Fruit fly (Drosophila melanogaster) whole organism, prepupa: Measurements from ENCODE around the gene CG45064.

Experiments
- Blimp-1 ChIP-seq: fragments of 200-800 bp; sonication (Bioruptor generic); optimal IDR thresholded peaks from 3 replicates; lab custom pipeline; 2017; ENCODE audit warnings: missing biosample characterization, missing genetic modification characterization, mild to moderate bottlenecking, moderate library complexity, missing genetic modification reagents
- CG10631 ChIP-seq: fragments of 200-800 bp; sonication (Bioruptor generic); optimal IDR thresholded peaks from 2 replicates; lab custom pipeline; 2016; ENCODE audit warnings: missing biosample characterization, missing genetic modification characterization
- CG10669 ChIP-seq: fragments of 200-800 bp; sonication (Bioruptor generic); optimal IDR thresholded peaks from 3 replicates; lab custom pipeline; 2018; ENCODE audit warnings: missing biosample characterization, mild to moderate bottlenecking, missing genetic modification characterization, moderate library complexity
- CG11294 ChIP-seq: fragments of 200-800 bp; sonication (Bioruptor generic); IDR thresholded peaks from 2 replicates; pipeline ENCODE4 v1.3.6; 2022; ENCODE audit warnings: missing biosample characterization, missing genetic modification characterization
- CG11902 ChIP-seq: fragments of 200-800 bp; sonication (Bioruptor generic); optimal IDR thresholded peaks from 3 replicates; lab custom pipeline; 2016; ENCODE audit warnings: missing biosample characterization, missing genetic modification characterization
- CG15336 ChIP-seq: fragments of 200-800 bp; sonication (Bioruptor generic); IDR thresholded peaks from 2 replicates; pipeline ENCODE4 v1.3.6; 2022; ENCODE audit warnings: missing biosample characterization, missing genetic modification characterization
- CG1621 ChIP-seq: fragments of 200-800 bp; sonication (Bioruptor generic); optimal IDR thresholded peaks from 3 replicates; lab custom pipeline; 2018; ENCODE audit warnings: missing biosample characterization, mild to moderate bottlenecking, missing genetic modification characterization
- CG3032 ChIP-seq: fragments of 200-800 bp; optimal IDR thresholded peaks from 2 replicates; lab custom pipeline; 2019; ENCODE audit warnings: missing biosample characterization, mild to moderate bottlenecking, missing genetic modification characterization, moderate library complexity
- CG31627 ChIP-seq: fragments of 200-800 bp; sonication (Bioruptor generic); optimal IDR thresholded peaks from 3 replicates; lab custom pipeline; 2016; ENCODE audit warnings: missing biosample characterization, missing genetic modification characterization
- CG32006 ChIP-seq: fragments of 200-800 bp; sonication (Bioruptor generic); optimal IDR thresholded peaks from 3 replicates; lab custom pipeline; 2017; ENCODE audit warnings: missing biosample characterization, mild to moderate bottlenecking, missing genetic modification characterization
- CG34406 ChIP-seq: fragments of 200-800 bp; sonication (Bioruptor generic); optimal IDR thresholded peaks from 3 replicates; lab custom pipeline; 2016; ENCODE audit warnings: missing biosample characterization, missing genetic modification characterization
- CG3919 ChIP-seq: fragments of 200-800 bp; sonication (Bioruptor generic); optimal IDR thresholded peaks from 3 replicates; lab custom pipeline; 2016; ENCODE audit warnings: missing biosample characterization, missing genetic modification characterization
- CG4318 ChIP-seq: fragments of 200-800 bp; sonication (Bioruptor generic); optimal IDR thresholded peaks from 3 replicates; lab custom pipeline; 2017; ENCODE audit warnings: missing biosample characterization, mild to moderate bottlenecking, missing genetic modification characterization
- CG6163 ChIP-seq: fragments of 200-800 bp; sonication (Bioruptor generic); IDR thresholded peaks from 3 replicates; pipeline ENCODE4 v1.3.6; 2022; ENCODE audit warnings: missing biosample characterization, missing genetic modification characterization
- CG6276 ChIP-seq: fragments of 200-800 bp; sonication (Bioruptor generic); optimal IDR thresholded peaks from 2 replicates; lab custom pipeline; 2017; ENCODE audit warnings: missing biosample characterization, mild to moderate bottlenecking, missing genetic modification characterization
- CG6792 ChIP-seq: fragments of 200-800 bp; sonication (Bioruptor generic); optimal IDR thresholded peaks from 3 replicates; lab custom pipeline; 2016; ENCODE audit warnings: missing biosample characterization, missing genetic modification characterization
- CG6808 ChIP-seq: fragments of 200-800 bp; sonication (Bioruptor generic); optimal IDR thresholded peaks from 3 replicates; lab custom pipeline; 2017; ENCODE audit warnings: missing biosample characterization, missing genetic modification characterization, mild to moderate bottlenecking, moderate library complexity, missing genetic modification reagents
- CG7368 ChIP-seq: fragments of 200-800 bp; sonication (Bioruptor generic); optimal IDR thresholded peaks from 3 replicates; lab custom pipeline; 2016; ENCODE audit warnings: missing biosample characterization, missing genetic modification characterization
- CG8119 ChIP-seq: fragments of 200-800 bp; sonication (Bioruptor generic); IDR thresholded peaks from 3 replicates; pipeline ENCODE4 v1.3.6; 2022; ENCODE audit warnings: missing biosample characterization, missing genetic modification characterization
- CG8632 ChIP-seq: fragments of 200-800 bp; sonication (Bioruptor generic); optimal IDR thresholded peaks from 3 replicates; lab custom pipeline; 2016; ENCODE audit warnings: missing biosample characterization, missing genetic modification characterization
- CG9139 ChIP-seq: fragments of 200-800 bp; sonication (Bioruptor generic); optimal IDR thresholded peaks from 3 replicates; lab custom pipeline; 2017; ENCODE audit warnings: missing biosample characterization, mild to moderate bottlenecking, missing genetic modification characterization
- Eip93F ChIP-seq: fragments of 200-800 bp; sonication (Bioruptor generic); optimal IDR thresholded peaks from 2 replicates; lab custom pipeline; 2016; ENCODE audit warnings: missing biosample characterization, mild to moderate bottlenecking, missing genetic modification characterization
- Hr38 ChIP-seq: sonication (Bioruptor generic); optimal IDR thresholded peaks from 2 replicates; lab custom pipeline; 2016; ENCODE audit warnings: missing biosample characterization, missing genetic modification characterization
- Hr39 ChIP-seq: fragments of 200-800 bp; sonication (Bioruptor generic); optimal IDR thresholded peaks from 2 replicates; lab custom pipeline; 2016; ENCODE audit warnings: missing biosample characterization, missing genetic modification characterization
- Hr4 ChIP-seq: fragments of 200-800 bp; sonication (Bioruptor generic); optimal IDR thresholded peaks from 3 replicates; lab custom pipeline; 2016; ENCODE audit warnings: missing biosample characterization, missing genetic modification characterization
- Lpt ChIP-seq: fragments of 200-800 bp; sonication (Bioruptor generic); optimal IDR thresholded peaks from 3 replicates; lab custom pipeline; 2016; ENCODE audit warnings: missing biosample characterization, missing genetic modification characterization
- Met ChIP-seq: fragments of 200-800 bp; sonication (Bioruptor generic); optimal IDR thresholded peaks from 3 replicates; lab custom pipeline; 2016; ENCODE audit warnings: missing biosample characterization, missing genetic modification characterization
- OdsH ChIP-seq: fragments of 200-800 bp; sonication (Bioruptor generic); optimal IDR thresholded peaks from 3 replicates; lab custom pipeline; 2016; ENCODE audit warnings: missing biosample characterization, missing genetic modification characterization
- Sox102F ChIP-seq: fragments of 200-800 bp; sonication (Bioruptor generic); optimal IDR thresholded peaks from 2 replicates; lab custom pipeline; 2016; ENCODE audit warnings: missing biosample characterization, mild to moderate bottlenecking, missing genetic modification characterization
- Sox14 ChIP-seq: fragments of 200-800 bp; sonication (Bioruptor generic); optimal IDR thresholded peaks from 3 replicates; lab custom pipeline; 2016; ENCODE audit warnings: missing biosample characterization, missing genetic modification characterization
- Sox15 ChIP-seq: fragments of 200-800 bp; sonication (Bioruptor generic); optimal IDR thresholded peaks from 3 replicates; lab custom pipeline; 2016; ENCODE audit warnings: missing biosample characterization, missing genetic modification characterization
- achi ChIP-seq: fragments of 200-800 bp; sonication (Bioruptor generic); optimal IDR thresholded peaks from 3 replicates; lab custom pipeline; 2016; ENCODE audit warnings: missing biosample characterization, missing genetic modification characterization
- acj6 ChIP-seq: fragments of 200-800 bp; sonication (Bioruptor generic); optimal IDR thresholded peaks from 3 replicates; lab custom pipeline; 2016; ENCODE audit warnings: missing biosample characterization, missing genetic modification characterization
- dac ChIP-seq: fragments of 200-800 bp; sonication (Bioruptor generic); optimal IDR thresholded peaks from 2 replicates; lab custom pipeline; 2017; ENCODE audit warnings: missing biosample characterization, mild to moderate bottlenecking, missing genetic modification characterization
- dsx ChIP-seq: fragments of 200-800 bp; optimal IDR thresholded peaks from 3 replicates; lab custom pipeline; 2019; ENCODE audit warnings: missing biosample characterization, mild to moderate bottlenecking, missing genetic modification characterization, moderate library complexity; ENCODE audit not compliant: poor library complexity, severe bottlenecking
- esn ChIP-seq: fragments of 200-800 bp; sonication (Bioruptor generic); optimal IDR thresholded peaks from 2 replicates; lab custom pipeline; 2016; ENCODE audit warnings: missing biosample characterization, mild to moderate bottlenecking, missing genetic modification characterization, moderate library complexity
- fd59A ChIP-seq: fragments of 200-800 bp; sonication (Bioruptor generic); optimal IDR thresholded peaks from 2 replicates; lab custom pipeline; 2017; ENCODE audit warnings: missing biosample characterization, mild to moderate bottlenecking, missing genetic modification characterization, missing genetic modification reagents
- fd85E ChIP-seq: fragments of 200-800 bp; sonication (Bioruptor generic); optimal IDR thresholded peaks from 3 replicates; lab custom pipeline; 2016; ENCODE audit warnings: missing biosample characterization, missing genetic modification characterization
- fkh ChIP-seq: fragments of 200-800 bp; sonication (Bioruptor generic); optimal IDR thresholded peaks from 3 replicates; lab custom pipeline; 2017; ENCODE audit warnings: missing biosample characterization, mild to moderate bottlenecking, missing genetic modification characterization, moderate library complexity
- lz ChIP-seq: fragments of 200-800 bp; sonication (Bioruptor generic); optimal IDR thresholded peaks from 3 replicates; lab custom pipeline; 2016; ENCODE audit warnings: missing biosample characterization, missing genetic modification characterization
- net ChIP-seq: fragments of 200-800 bp; sonication (Bioruptor generic); optimal IDR thresholded peaks from 3 replicates; lab custom pipeline; 2016; ENCODE audit warnings: missing biosample characterization, missing genetic modification characterization
- salr ChIP-seq, 2 experiments: fragments of 200-800 bp; sonication (Bioruptor generic); optimal IDR thresholded peaks; 3 replicates each; lab custom pipeline; 2016 to 2018; ENCODE audit warnings: missing biosample characterization in 2 of 2, missing genetic modification characterization in 2 of 2, mild to moderate bottlenecking in 1 of 2
- spab ChIP-seq: fragments of 200-800 bp; sonication (Bioruptor generic); optimal IDR thresholded peaks from 2 replicates; lab custom pipeline; 2017; ENCODE audit warnings: missing biosample characterization, mild to moderate bottlenecking, missing genetic modification characterization, missing genetic modification reagents
- ss ChIP-seq, 2 experiments: fragments of 200-800 bp; sonication (Bioruptor generic); optimal IDR thresholded peaks; 2 replicates in 1 of 2; 3 replicates in 1 of 2; lab custom pipeline; 2017 to 2018; ENCODE audit warnings: mild to moderate bottlenecking in 2 of 2, missing biosample characterization in 2 of 2, missing genetic modification characterization in 2 of 2, moderate library complexity in 1 of 2
- svp ChIP-seq: fragments of 200-800 bp; sonication (Bioruptor generic); peaks from one replicate; lab custom pipeline; 2016; ENCODE audit warnings: missing biosample characterization, missing genetic modification characterization
- topi ChIP-seq: fragments of 200-800 bp; sonication (Bioruptor generic); optimal IDR thresholded peaks from 3 replicates; lab custom pipeline; 2016; ENCODE audit warnings: missing biosample characterization, missing genetic modification characterization
- vri ChIP-seq: fragments of 200-800 bp; sonication (Bioruptor generic); optimal IDR thresholded peaks from 3 replicates; lab custom pipeline; 2016; ENCODE audit warnings: missing biosample characterization, mild to moderate bottlenecking, missing genetic modification characterization

The CG45064 gene

dm6 chrX:14839739-14840347, 42.5 kb downstream of the CG45064 start (continued):
- TF ChIP-seq ss (GFP tag; optimal IDR thresholded peaks at IDR 0.05; lab: Kevin White, UChicago) (no peak), CG6276 (GFP tag; lab: Kevin White, UChicago) (no peak), esn (peak; percentile 30), CG7368 (GFP tag; lab: Kevin White, UChicago) (peak; percentile 21), CG8632 (GFP tag; lab: Kevin White, UChicago) (peak; percentile 14), CG11902 (GFP tag; lab: Kevin White, UChicago) (no peak), lz (peak; percentile 41), CG15336 (GFP tag; lab: Robert Waterston, UW) (peak; percentile 49), CG1621 (tag; lab: Kevin White, UChicago) (peak; percentile 28), Hr38 (no peak), Sox14 (GFP tag; lab: Kevin White, UChicago) (peak; percentile 14), CG10631 (GFP tag; lab: Kevin White, UChicago) (peak; percentile 35), CG3919 (GFP tag; lab: Kevin White, UChicago) (peak; percentile 13), CG10669 (GFP tag; lab: Kevin White, UChicago) (no peak), svp (GFP tag; lab: Kevin White, UChicago) (peak; percentile 65), Blimp-1 (no peak)
- TF ChIP-seq, all 60 proteins: peak for 32

- TF ChIP-seq Hr39 (GFP tag; lab: Kevin White, UChicago): peak; percentile 76
- TF ChIP-seq esn: peak; percentile 71
- peak; percentile 59 for TF ChIP-seq CG34406 (GFP tag; lab: Kevin White, UChicago)
- TF ChIP-seq CG6163: peak; percentile 84
- peak; percentile 58 for TF ChIP-seq achi (GFP tag; lab: Kevin White, UChicago)
- no peak for TF ChIP-seq CG6276 (GFP tag; lab: Kevin White, UChicago)
- TF ChIP-seq CG6808 (GFP tag; lab: Kevin White, UChicago): no peak
- TF ChIP-seq OdsH (GFP tag; lab: Kevin White, UChicago): peak; percentile 71
- peak; percentile 59 for TF ChIP-seq Sox102F (GFP tag; lab: Kevin White, UChicago)
- TF ChIP-seq acj6 (GFP tag; lab: Kevin White, UChicago): peak; percentile 77
- TF ChIP-seq Hr4: peak; percentile 69
- no peak for TF ChIP-seq CG9139
- TF ChIP-seq CG15336 (GFP tag; lab: Robert Waterston, UW): 0 out of 2 replicates have a peak, but pooled peaks have one; percentile 45
- no peak for TF ChIP-seq CG8119 (GFP tag; lab: Robert Waterston, UW)
- peak in 1 of 2 experiments; percentile 19 for TF ChIP-seq ss (GFP tag; optimal IDR thresholded peaks at IDR 0.05; lab: Kevin White, UChicago)
- peak; percentile 74 for TF ChIP-seq CG31627 (GFP tag; lab: Kevin White, UChicago)
- TF ChIP-seq spab: no peak
- TF ChIP-seq CG6792 (GFP tag; lab: Kevin White, UChicago): peak; percentile 21
- TF ChIP-seq dac (GFP tag; lab: Kevin White, UChicago): no peak
- TF ChIP-seq vri (GFP tag; lab: Kevin White, UChicago): peak; percentile 61
- TF ChIP-seq Met (GFP tag; lab: Kevin White, UChicago): peak; percentile 48
- TF ChIP-seq Sox15 (GFP tag; lab: Kevin White, UChicago): peak; percentile 28
- TF ChIP-seq CG32006 (GFP tag; lab: Kevin White, UChicago): no peak
- peak; percentile 84 for TF ChIP-seq svp (GFP tag; lab: Kevin White, UChicago)
- TF ChIP-seq net (GFP tag; lab: Kevin White, UChicago): peak; percentile 10
- peak; percentile 53 for TF ChIP-seq CG3032
- peak; percentile 60 for TF ChIP-seq CG3919 (GFP tag; lab: Kevin White, UChicago)
- TF ChIP-seq CG10669 (GFP tag; lab: Kevin White, UChicago): peak; percentile 29
- TF ChIP-seq CG11294: peak; percentile 51; the same call in 1 of the 2 replicates
- no peak for TF ChIP-seq fkh (GFP tag; lab: Kevin White, UChicago)
- TF ChIP-seq fd85E (GFP tag; lab: Kevin White, UChicago): no peak
- peak; percentile 29 for TF ChIP-seq Eip93F
- TF ChIP-seq CG4318 (GFP tag; lab: Kevin White, UChicago): no peak
- no peak for TF ChIP-seq fd59A
- peak; percentile 41 for TF ChIP-seq dsx (GFP tag; lab: Kevin White, UChicago)
- peak; percentile 46 for TF ChIP-seq Lpt
- no peak for TF ChIP-seq CG1621 (tag; lab: Kevin White, UChicago)
- TF ChIP-seq topi: peak; percentile 70
- no peak for TF ChIP-seq Blimp-1
- no peak for TF ChIP-seq salr (GFP tag; optimal IDR thresholded peaks at IDR 0.05; lab: Kevin White, UChicago)
- no peak for TF ChIP-seq CG10631 (GFP tag; lab: Kevin White, UChicago)
- TF ChIP-seq CG11902 (GFP tag; lab: Kevin White, UChicago): peak; percentile 34
- no peak for TF ChIP-seq CG8632 (GFP tag; lab: Kevin White, UChicago)
Measured at dm6 chrX:14839047-14839446, 43.3 kb downstream of the CG45064 start, which contains the start of the genes CG32590 and Flo2. TSS of gene CG32590 (minus strand) at chrX:14839106. TSS of gene Flo2 (plus strand) at chrX:14839376.
